Worm (Caenorhabditis elegans): ENCODE measurements around the gene T13H10.2.

The T13H10.2 gene

ce11 chrIV:9963945-9964344, at the start of gene T13H10.2:
Gene T13H10.2, plus strand, starts transcription at chrIV:9964245.
- TF ChIP-seq nhr-77 (tag; optimal IDR thresholded peaks at IDR 0.05) (no peak), unc-62 (GFP tag; optimal IDR thresholded peaks at IDR 0.05) (no peak), hmg-11 (tag; optimal IDR thresholded peaks at IDR 0.05) (no peak), lin-15B (tag; optimal IDR thresholded peaks at IDR 0.05) (no peak), nhr-237 (tag; optimal IDR thresholded peaks at IDR 0.05) (no peak), lin-39 (tag; optimal IDR thresholded peaks at IDR 0.05) (no peak), ceh-9 (tag; optimal IDR thresholded peaks at IDR 0.05) (no peak), ama-1 (optimal IDR thresholded peaks at IDR 0.05) (no peak), mml-1 (tag; optimal IDR thresholded peaks at IDR 0.05) (no peak), ceh-28 (tag; optimal IDR thresholded peaks at IDR 0.05) (no peak), jun-1 (tag; optimal IDR thresholded peaks at IDR 0.05) (no peak), pqm-1 (tag; optimal IDR thresholded peaks at IDR 0.05) (no peak), lsy-12 (tag; optimal IDR thresholded peaks at IDR 0.05) (no peak), sea-2 (GFP tag; optimal IDR thresholded peaks at IDR 0.05) (no peak)

- TF ChIP-seq nhr-28 (tag; optimal IDR thresholded peaks at IDR 0.05) = no peak
- peak; percentile 81 for TF ChIP-seq nfya-1 (tag; optimal IDR thresholded peaks at IDR 0.05; ENCODE audit: insufficient read depth)
- TF ChIP-seq R02D3.7 (tag; optimal IDR thresholded peaks at IDR 0.05) = no peak
- no peak for TF ChIP-seq nhr-237 (tag; optimal IDR thresholded peaks at IDR 0.05)
- TF ChIP-seq ama-1 (optimal IDR thresholded peaks at IDR 0.05) = no peak
- TF ChIP-seq eor-1 (tag; optimal IDR thresholded peaks at IDR 0.05) = no peak
- TF ChIP-seq nhr-67 (tag; optimal IDR thresholded peaks at IDR 0.05) = no peak
- no peak for TF ChIP-seq tbx-2 (tag; optimal IDR thresholded peaks at IDR 0.05)
- no peak for TF ChIP-seq ceh-9 (tag; optimal IDR thresholded peaks at IDR 0.05)
- TF ChIP-seq mml-1 (tag; optimal IDR thresholded peaks at IDR 0.05) = no peak
- TF ChIP-seq unc-62 (GFP tag; optimal IDR thresholded peaks at IDR 0.05) = no peak
- TF ChIP-seq nhr-25 (tag; optimal IDR thresholded peaks at IDR 0.05) = peak; percentile 55
- no peak for TF ChIP-seq ztf-4 (tag; optimal IDR thresholded peaks at IDR 0.05)
- no peak for TF ChIP-seq elt-2 (tag; optimal IDR thresholded peaks at IDR 0.05)
- TF ChIP-seq ceh-28 (tag; optimal IDR thresholded peaks at IDR 0.05) = no peak
- no peak for TF ChIP-seq unc-39 (tag; optimal IDR thresholded peaks at IDR 0.05)
These were observed 48.9 kb upstream of the T13H10.2 start for ce11 chrIV:9915128-9915527.

ce11 chrIV:9916224-9916623, 47.8 kb upstream of the T13H10.2 start, which contains the start of gene bed-3:
Gene bed-3, plus strand, starts transcription at chrIV:9916524.
- TF ChIP-seq jun-1 (tag; optimal IDR thresholded peaks at IDR 0.05) = no peak

ce11 chrIV:9918021-9918420, 46.0 kb upstream of the T13H10.2 start:
- peak; percentile 4 for TF ChIP-seq nfya-1 (tag; optimal IDR thresholded peaks at IDR 0.05; ENCODE audit: insufficient read depth)
- TF ChIP-seq nhr-43 (tag; optimal IDR thresholded peaks at IDR 0.05; ENCODE audit: poor library complexity, severe bottlenecking) = peak; percentile 65
- TF ChIP-seq elt-1 (tag; optimal IDR thresholded peaks at IDR 0.05) = no peak
- TF ChIP-seq mdl-1 (tag; optimal IDR thresholded peaks at IDR 0.05) = no peak
- peak; percentile 28 for TF ChIP-seq nhr-23 (tag; optimal IDR thresholded peaks at IDR 0.05)
- peak; percentile 60 for TF ChIP-seq nhr-25 (tag; optimal IDR thresholded peaks at IDR 0.05)
- TF ChIP-seq fos-1 (tag; optimal IDR thresholded peaks at IDR 0.05) = no peak

- TF ChIP-seq nhr-237 (tag; optimal IDR thresholded peaks at IDR 0.05) (no peak), sea-2 (GFP tag; optimal IDR thresholded peaks at IDR 0.05) (no peak), nhr-25 (tag; optimal IDR thresholded peaks at IDR 0.05) (no peak), tbx-2 (tag; optimal IDR thresholded peaks at IDR 0.05) (no peak), nhr-76 (tag; optimal IDR thresholded peaks at IDR 0.05) (no peak), nhr-12 (tag; optimal IDR thresholded peaks at IDR 0.05) (no peak), nfya-1 (tag; optimal IDR thresholded peaks at IDR 0.05; ENCODE audit: insufficient read depth) (no peak), snpc-4 (tag; optimal IDR thresholded peaks at IDR 0.05) (no peak), fkh-10 (GFP tag; optimal IDR thresholded peaks at IDR 0.05) (no peak), nhr-28 (tag; optimal IDR thresholded peaks at IDR 0.05) (no peak), lin-39 (tag; optimal IDR thresholded peaks at IDR 0.05) (no peak), jun-1 (tag; optimal IDR thresholded peaks at IDR 0.05) (no peak), daf-12 (tag; optimal IDR thresholded peaks at IDR 0.05) (no peak), hmg-11 (tag; optimal IDR thresholded peaks at IDR 0.05) (no peak), nhr-67 (tag; optimal IDR thresholded peaks at IDR 0.05) (no peak), egl-5 (tag; optimal IDR thresholded peaks at IDR 0.05) (no peak), zag-1 (tag; optimal IDR thresholded peaks at IDR 0.05) (no peak)
These were observed 43.6 kb upstream of the T13H10.2 start for ce11 chrIV:9920426-9920825.
